Worm (Caenorhabditis elegans): ENCODE data around the gene asp-12.

asp-12 gene

DNA sequence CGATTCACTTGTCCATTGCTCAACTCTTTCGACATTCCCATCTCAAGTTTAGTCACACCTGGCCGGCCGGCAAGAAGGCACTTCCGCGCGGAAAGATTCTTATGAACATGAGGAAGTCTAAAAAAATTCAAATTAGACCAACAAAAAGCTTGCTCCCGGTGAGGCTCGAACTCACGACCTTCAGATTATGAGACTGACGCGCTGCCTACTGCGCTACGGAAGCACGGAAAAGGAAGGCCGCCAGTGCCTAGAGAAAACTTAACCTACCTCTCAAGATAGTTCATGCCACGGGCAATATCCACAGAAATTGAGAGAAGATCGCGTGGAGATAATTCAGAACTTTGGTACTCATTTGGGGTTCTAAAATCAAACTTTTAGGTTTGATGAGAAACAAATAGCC, 39.0 kb upstream of the asp-12 start:
- TF ChIP-seq nhr-10 (tag; optimal IDR thresholded peaks at IDR 0.05) (no peak), nhr-129 (tag; optimal IDR thresholded peaks at IDR 0.05) (peak; percentile 21), unc-39 (tag; optimal IDR thresholded peaks at IDR 0.05) (no peak), dmd-4 (tag; optimal IDR thresholded peaks at IDR 0.05) (no peak), peb-1 (tag; optimal IDR thresholded peaks at IDR 0.05) (no peak), lsy-2 (tag; optimal IDR thresholded peaks at IDR 0.05) (no peak), blmp-1 (tag; optimal IDR thresholded peaks at IDR 0.05; ENCODE audit: insufficient read depth) (no peak), mbf-1 (tag; optimal IDR thresholded peaks at IDR 0.05) (no peak), elt-3 (tag; optimal IDR thresholded peaks at IDR 0.05) (no peak), lin-13 (GFP tag; optimal IDR thresholded peaks at IDR 0.05) (no peak), sma-9 (GFP tag; optimal IDR thresholded peaks at IDR 0.05) (peak; percentile 18), sma-9 (tag; optimal IDR thresholded peaks at IDR 0.05) (no peak), snpc-4 (tag; optimal IDR thresholded peaks at IDR 0.05) (peak; percentile 67)

DNA sequence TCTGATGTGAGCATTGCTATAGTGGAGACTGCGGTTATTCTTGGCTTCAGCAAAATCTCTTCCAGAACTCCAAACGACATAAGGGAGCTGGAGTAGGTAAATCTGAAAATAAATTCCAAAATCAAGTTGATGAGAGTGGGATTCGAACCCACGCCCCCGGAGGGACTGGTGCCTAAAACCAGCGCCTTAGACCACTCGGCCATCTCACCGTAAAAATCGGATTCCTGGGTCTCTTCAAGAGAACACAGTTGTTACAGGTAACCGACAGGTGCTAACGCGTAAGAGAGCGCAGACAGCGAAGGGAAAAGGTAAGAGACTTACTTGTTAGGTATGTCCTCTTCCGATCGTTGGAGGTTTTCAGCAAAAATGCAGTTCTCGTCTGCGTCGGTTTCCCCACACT, 33.7 kb upstream of the asp-12 start:
- TF ChIP-seq gmeb-1 (tag; optimal IDR thresholded peaks at IDR 0.05) (peak; percentile 6), nhr-21 (tag; optimal IDR thresholded peaks at IDR 0.05) (peak; percentile 29), elt-1 (tag; optimal IDR thresholded peaks at IDR 0.05) (no peak), ztf-1 (GFP tag; conservative IDR thresholded peaks at IDR 0.05) (no peak), sma-3 (GFP tag; optimal IDR thresholded peaks at IDR 0.05) (peak; percentile 54), R02D3.7 (tag; optimal IDR thresholded peaks at IDR 0.05) (no peak), nhr-129 (tag; optimal IDR thresholded peaks at IDR 0.05) (peak; percentile 45), crh-2 (tag; optimal IDR thresholded peaks at IDR 0.05) (peak; percentile 48), ztf-4 (tag; optimal IDR thresholded peaks at IDR 0.05) (no peak), C34F6.9 (tag; optimal IDR thresholded peaks at IDR 0.05) (peak; percentile 6), snpc-4 (tag; optimal IDR thresholded peaks at IDR 0.05) (peak; percentile 49), unc-39 (tag; optimal IDR thresholded peaks at IDR 0.05) (no peak)

DNA sequence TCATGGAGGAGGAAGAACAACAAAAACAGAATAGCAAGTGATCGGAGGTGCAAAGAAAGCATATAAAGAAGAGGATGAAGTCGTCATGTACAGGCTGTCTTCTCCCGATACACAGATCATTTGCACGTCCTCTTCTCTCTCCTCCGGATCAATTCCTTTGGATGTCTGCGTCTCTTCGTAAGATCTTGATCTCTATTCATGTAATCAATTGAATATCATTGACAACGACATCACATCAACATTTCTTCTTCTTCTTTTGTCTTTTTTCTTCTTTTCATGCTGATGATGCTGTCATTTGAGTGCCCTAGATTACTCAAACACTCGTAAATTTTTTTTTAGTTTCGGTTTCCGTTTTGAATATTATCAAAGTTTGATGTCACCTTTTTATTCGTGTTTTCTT, 30.7 kb upstream of the asp-12 start, which contains the start of gene rol-3:
TSS of gene rol-3 (minus strand) at position 120 of the 400 bp plus-strand sequence.
- TF ChIP-seq fos-1 (tag; optimal IDR thresholded peaks at IDR 0.05), result peak; percentile 26
- TF ChIP-seq nhr-10 (tag; optimal IDR thresholded peaks at IDR 0.05), result no peak
- TF ChIP-seq nhr-21 (tag; optimal IDR thresholded peaks at IDR 0.05), result peak; percentile 60
- TF ChIP-seq lsy-2 (tag; optimal IDR thresholded peaks at IDR 0.05), result peak in 1 of 2 experiments; percentile 44
- TF ChIP-seq sma-3 (GFP tag; optimal IDR thresholded peaks at IDR 0.05), result peak; percentile 3

DNA sequence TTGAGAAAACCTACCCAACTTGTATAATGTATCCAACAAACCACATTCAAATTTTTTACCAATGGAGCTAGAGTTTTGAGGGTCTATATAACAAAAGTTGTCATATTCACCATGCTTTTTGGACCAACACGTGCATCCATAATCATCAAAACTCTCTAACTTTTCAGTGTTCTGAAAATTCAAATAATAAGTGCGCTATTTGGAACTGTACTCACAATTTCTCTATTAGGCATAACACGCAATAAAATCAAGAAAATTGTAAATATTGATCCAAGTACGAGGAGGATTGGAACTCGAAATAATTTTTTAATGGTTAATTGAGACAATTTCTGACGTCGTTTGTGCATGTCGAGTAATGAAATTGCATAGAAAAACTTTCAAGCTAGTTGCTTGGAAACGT, 29.1 kb upstream of the asp-12 start, which contains the start of gene C16D9.3:
TSS of gene C16D9.3 (minus strand) at position 101 of the 400 bp plus-strand sequence.
- no peak for TF ChIP-seq zag-1 (tag; optimal IDR thresholded peaks at IDR 0.05)
- no peak for TF ChIP-seq C34F6.9 (tag; optimal IDR thresholded peaks at IDR 0.05)
- TF ChIP-seq ztf-4 (tag; optimal IDR thresholded peaks at IDR 0.05), result no peak
- TF ChIP-seq R02D3.7 (tag; optimal IDR thresholded peaks at IDR 0.05), result no peak
- no peak for TF ChIP-seq nhr-21 (tag; optimal IDR thresholded peaks at IDR 0.05)
- no peak for TF ChIP-seq nhr-10 (tag; optimal IDR thresholded peaks at IDR 0.05)
- TF ChIP-seq mab-5 (tag; optimal IDR thresholded peaks at IDR 0.05), result no peak
- TF ChIP-seq unc-62 (GFP tag; optimal IDR thresholded peaks at IDR 0.05), result no peak
- TF ChIP-seq egl-27 (tag; optimal IDR thresholded peaks at IDR 0.05), result no peak
- no peak for TF ChIP-seq mdl-1 (tag; optimal IDR thresholded peaks at IDR 0.05)
- no peak for TF ChIP-seq ZK546.5 (tag; optimal IDR thresholded peaks at IDR 0.05)
- no peak for TF ChIP-seq nhr-23 (tag; optimal IDR thresholded peaks at IDR 0.05)

DNA sequence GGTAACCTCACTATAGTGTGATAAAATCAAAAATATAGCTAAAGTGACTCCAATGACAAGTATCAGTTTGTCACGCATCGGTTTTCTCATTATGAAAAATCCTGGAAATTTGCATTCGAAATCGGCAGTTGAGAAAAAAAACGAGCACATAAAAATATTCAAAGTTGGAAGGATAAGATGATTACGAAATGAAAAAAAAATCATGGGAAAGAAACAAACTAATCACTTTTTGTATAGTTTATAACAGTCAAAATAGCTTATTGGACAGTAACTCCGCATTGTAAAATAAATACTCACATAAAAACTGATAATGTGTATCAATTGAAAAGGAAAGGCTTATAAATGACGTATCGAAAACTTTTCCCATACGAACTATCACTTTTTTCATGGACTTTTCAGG, 26.2 kb upstream of the asp-12 start, which contains the start of gene C16D9.4:
TSS of gene C16D9.4 (minus strand) at position 101 of the 400 bp plus-strand sequence.
- TF ChIP-seq sma-9 (GFP tag; optimal IDR thresholded peaks at IDR 0.05) (no peak), sma-9 (tag; optimal IDR thresholded peaks at IDR 0.05) (no peak), unc-55 (GFP tag; optimal IDR thresholded peaks at IDR 0.05) (no peak), elt-3 (tag; optimal IDR thresholded peaks at IDR 0.05) (no peak), nhr-11 (tag; optimal IDR thresholded peaks at IDR 0.05) (no peak), nhr-77 (tag; optimal IDR thresholded peaks at IDR 0.05) (no peak), unc-62 (GFP tag; optimal IDR thresholded peaks at IDR 0.05) (no peak), peb-1 (tag; optimal IDR thresholded peaks at IDR 0.05) (no peak), mbf-1 (tag; optimal IDR thresholded peaks at IDR 0.05) (no peak), aly-2 (tag; optimal IDR thresholded peaks at IDR 0.05) (no peak), skn-1 (tag; optimal IDR thresholded peaks at IDR 0.05) (no peak), ztf-4 (tag; optimal IDR thresholded peaks at IDR 0.05) (no peak), egl-27 (tag; optimal IDR thresholded peaks at IDR 0.05) (no peak), ceh-16 (tag; optimal IDR thresholded peaks at IDR 0.05) (no peak), zag-1 (tag; optimal IDR thresholded peaks at IDR 0.05) (no peak)
